Worm (Caenorhabditis elegans): ENCODE measurements around the gene sri-18.

DNA sequence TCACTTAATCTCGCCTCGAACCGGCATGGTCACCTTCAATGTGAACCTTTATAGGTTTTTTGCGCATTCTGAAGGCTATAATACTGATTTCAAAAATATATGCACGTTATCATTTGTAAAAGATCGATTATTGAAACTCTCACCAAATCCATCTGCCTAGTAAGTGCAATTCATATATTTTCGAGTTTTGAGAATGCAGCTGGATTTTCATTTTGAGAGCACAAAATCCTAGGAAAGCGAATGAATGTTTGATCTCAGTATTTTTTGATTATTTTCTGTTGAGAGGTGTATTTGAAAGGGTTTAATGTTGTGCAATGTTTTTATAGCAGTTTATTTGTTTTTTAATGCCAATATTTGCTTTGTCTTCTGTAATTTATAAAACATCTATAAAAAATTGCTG lies 15.7 kb upstream of the sri-18 start:
- TF ChIP-seq zag-1 (tag; optimal IDR thresholded peaks at IDR 0.05) (no peak), lir-3 (tag; optimal IDR thresholded peaks at IDR 0.05) (no peak), lsy-2 (tag; optimal IDR thresholded peaks at IDR 0.05) (no peak), jun-1 (tag; optimal IDR thresholded peaks at IDR 0.05) (no peak), nhr-76 (tag; optimal IDR thresholded peaks at IDR 0.05) (no peak), zfp-3 (GFP tag; conservative IDR thresholded peaks at IDR 0.05) (no peak), set-16 (GFP tag; IDR thresholded peaks at IDR 0.05) (no peak), fkh-10 (GFP tag; optimal IDR thresholded peaks at IDR 0.05) (no peak), snpc-4 (tag; optimal IDR thresholded peaks at IDR 0.05) (no peak), ama-1 (optimal IDR thresholded peaks at IDR 0.05) (no peak), nhr-111 (GFP tag; optimal IDR thresholded peaks at IDR 0.05) (no peak), ceh-62 (tag; optimal IDR thresholded peaks at IDR 0.05) (no peak), dve-1 (tag; optimal IDR thresholded peaks at IDR 0.05; ENCODE audit: insufficient read depth) (no peak), skn-1 (tag; optimal IDR thresholded peaks at IDR 0.05) (no peak)

Measured in whole organism, L4 larva.